Worm (Caenorhabditis elegans) whole organism, late embryonic: ENCODE results near the gene dyci-1.

Experiments used
- C08G9.2 ChIP-seq: sonication (generic microtip); optimal IDR thresholded peaks from 2 replicates; lab custom pipeline; 2016; ENCODE audit warnings: mild to moderate bottlenecking, missing genetic modification characterization, moderate library complexity, missing compliant biosample characterization
- K09A11.1 ChIP-seq: sonication (generic microtip); optimal IDR thresholded peaks from 2 replicates; lab custom pipeline; 2017; ENCODE audit warnings: antibody characterized with exemption, mild to moderate bottlenecking, missing genetic modification characterization, missing compliant biosample characterization; ENCODE audit not compliant: insufficient read depth
- T23F11.4 ChIP-seq: fragments of 200-800 bp; sonication (Bioruptor generic); optimal IDR thresholded peaks from 2 replicates; lab custom pipeline; 2018; ENCODE audit warnings: mild to moderate bottlenecking, missing genetic modification characterization, missing compliant biosample characterization
- ahr-1 ChIP-seq: sonication (generic microtip); optimal IDR thresholded peaks from 2 replicates; lab custom pipeline; 2016; ENCODE audit warnings: missing genetic modification characterization, missing compliant biosample characterization
- ama-1 ChIP-seq: fragments of 150-350 bp; optimal IDR thresholded peaks from 2 replicates; lab custom pipeline; 2014
- ceh-14 ChIP-seq: sonication (generic microtip); optimal IDR thresholded peaks from 2 replicates; lab custom pipeline; 2016; ENCODE audit warnings: missing genotype, missing genetic modification characterization, missing compliant biosample characterization
- ceh-18 ChIP-seq: sonication (generic microtip); optimal IDR thresholded peaks from 2 replicates; lab custom pipeline; 2016; ENCODE audit warnings: missing genetic modification characterization, missing compliant biosample characterization
- ceh-2 ChIP-seq: sonication (generic microtip); optimal IDR thresholded peaks from 2 replicates; lab custom pipeline; 2016; ENCODE audit warnings: missing genotype, missing genetic modification characterization, missing compliant biosample characterization
- ceh-24 ChIP-seq: sonication (generic microtip); optimal IDR thresholded peaks from 2 replicates; lab custom pipeline; 2016; ENCODE audit warnings: mild to moderate bottlenecking, missing genetic modification characterization, missing compliant biosample characterization
- ceh-9 ChIP-seq: sonication (generic microtip); optimal IDR thresholded peaks from 2 replicates; lab custom pipeline; 2016; ENCODE audit warnings: mild to moderate bottlenecking, missing genetic modification characterization, inconsistent platforms, missing compliant biosample characterization
- elt-2 ChIP-seq: sonication (generic microtip); optimal IDR thresholded peaks from 2 replicates; lab custom pipeline; 2016; ENCODE audit warnings: missing genetic modification reagents, missing genetic modification characterization, missing compliant biosample characterization
- fkh-6 ChIP-seq: sonication (generic microtip); optimal IDR thresholded peaks from 2 replicates; lab custom pipeline; 2016; ENCODE audit warnings: missing genetic modification characterization, missing compliant biosample characterization
- gmeb-2 ChIP-seq: sonication (generic microtip); optimal IDR thresholded peaks from 2 replicates; lab custom pipeline; 2016; ENCODE audit warnings: missing genetic modification characterization, inconsistent platforms, missing compliant biosample characterization
- hlh-15 ChIP-seq: sonication (generic microtip); optimal IDR thresholded peaks from 2 replicates; lab custom pipeline; 2016; ENCODE audit warnings: missing genetic modification characterization, missing compliant biosample characterization
- lim-6 ChIP-seq: sonication (generic microtip); optimal IDR thresholded peaks from 2 replicates; lab custom pipeline; 2016; ENCODE audit warnings: missing genetic modification characterization, missing compliant biosample characterization
- lin-11 ChIP-seq: fragments of 200-800 bp; sonication (Bioruptor generic); optimal IDR thresholded peaks from 2 replicates; lab custom pipeline; 2018; ENCODE audit warnings: mild to moderate bottlenecking, missing genetic modification characterization, missing compliant biosample characterization
- madf-2 ChIP-seq: sonication (generic microtip); optimal IDR thresholded peaks from 2 replicates; lab custom pipeline; 2017; ENCODE audit warnings: missing genetic modification characterization, missing compliant biosample characterization
- mec-3 ChIP-seq: sonication (generic microtip); optimal IDR thresholded peaks from 2 replicates; lab custom pipeline; 2016; ENCODE audit warnings: borderline replicate concordance, missing genetic modification characterization, missing compliant biosample characterization
- npax-4 ChIP-seq: sonication (generic microtip); optimal IDR thresholded peaks from 2 replicates; lab custom pipeline; 2016; ENCODE audit warnings: missing genetic modification characterization, missing compliant biosample characterization
- pag-3 ChIP-seq: sonication (generic microtip); optimal IDR thresholded peaks from 2 replicates; lab custom pipeline; 2016; ENCODE audit warnings: missing compliant biosample characterization, missing genetic modification characterization, borderline replicate concordance
- pat-9 ChIP-seq: fragments of 200-800 bp; sonication (Bioruptor generic); optimal IDR thresholded peaks from 2 replicates; lab custom pipeline; 2018; ENCODE audit warnings: mild to moderate bottlenecking, missing genetic modification characterization, moderate library complexity, missing compliant biosample characterization
- pax-1 ChIP-seq: fragments of 150-350 bp; optimal IDR thresholded peaks from 2 replicates; lab custom pipeline; 2014; ENCODE audit warnings: missing biosample characterization, missing genetic modification characterization
- pha-2 ChIP-seq: sonication (generic microtip); optimal IDR thresholded peaks from 2 replicates; lab custom pipeline; 2017; ENCODE audit warnings: mild to moderate bottlenecking, missing genetic modification characterization, missing compliant biosample characterization
- pha-4 ChIP-seq: fragments of 150-350 bp; optimal IDR thresholded peaks from 2 replicates; lab custom pipeline; 2018; ENCODE audit warnings: missing biosample characterization, missing genetic modification reagents, missing genetic modification characterization
- pros-1 ChIP-seq: fragments of 150-350 bp; optimal IDR thresholded peaks from 2 replicates; lab custom pipeline; 2014; ENCODE audit warnings: missing biosample characterization, missing genetic modification reagents, missing genetic modification characterization
- ref-2 ChIP-seq: sonication (generic microtip); optimal IDR thresholded peaks from 2 replicates; lab custom pipeline; 2016; ENCODE audit warnings: missing genetic modification characterization, missing compliant biosample characterization
- sdc-2 ChIP-seq: sonication (generic microtip); optimal IDR thresholded peaks from 2 replicates; lab custom pipeline; 2016; ENCODE audit warnings: missing genotype, missing genetic modification characterization, missing compliant biosample characterization
- sox-4 ChIP-seq: sonication (generic microtip); optimal IDR thresholded peaks from 2 replicates; lab custom pipeline; 2017; ENCODE audit warnings: mild to moderate bottlenecking, missing genetic modification characterization, inconsistent platforms, missing compliant biosample characterization
- unc-3 ChIP-seq, 2 experiments: fragments of 200-800 bp in 1 of 2; sonication (Bioruptor generic) in 1 of 2; sonication (generic microtip) in 1 of 2; conservative IDR thresholded peaks in 1 of 2; optimal IDR thresholded peaks in 1 of 2; 2 replicates each; pipeline versions ENCODE4 v1.3.6 to Lab custom; 2016 to 2022; ENCODE audit warnings: missing compliant biosample characterization in 2 of 2, missing genetic modification characterization in 2 of 2, missing genetic modification reagents in 1 of 2
- unc-42 ChIP-seq: sonication (generic microtip); optimal IDR thresholded peaks from 2 replicates; lab custom pipeline; 2016; ENCODE audit warnings: missing genotype, missing genetic modification characterization, missing compliant biosample characterization
- unc-55 ChIP-seq: sonication (generic microtip); optimal IDR thresholded peaks from 2 replicates; lab custom pipeline; 2017; ENCODE audit warnings: missing biosample characterization, missing genetic modification reagents, missing genetic modification characterization
- zip-5 ChIP-seq: sonication (generic microtip); optimal IDR thresholded peaks from 2 replicates; lab custom pipeline; 2016; ENCODE audit warnings: missing genetic modification characterization, missing compliant biosample characterization
- ztf-16 ChIP-seq: sonication (generic microtip); optimal IDR thresholded peaks from 2 replicates; lab custom pipeline; 2017; ENCODE audit warnings: missing genetic modification characterization, missing compliant biosample characterization

dyci-1 gene

ce11 chrIV:6822406-6822805 lies 37.3 kb upstream of the dyci-1 start, which contains the start of gene C17H12.6:
Gene C17H12.6, minus strand, starts transcription at chrIV:6822506.
- no peak for TF ChIP-seq ref-2
- TF ChIP-seq fkh-6 (tag; lab: Kevin White, UChicago), result no peak
- TF ChIP-seq ceh-18 (tag; lab: Kevin White, UChicago), result no peak
- no peak for TF ChIP-seq sdc-2 (tag; lab: Kevin White, UChicago)
- no peak for TF ChIP-seq pag-3 (tag; lab: Kevin White, UChicago)
- TF ChIP-seq pat-9 (tag; lab: Kevin White, UChicago), result no peak
- no peak for TF ChIP-seq T23F11.4 (GFP tag; lab: Kevin White, UChicago)
- no peak for TF ChIP-seq unc-55 (GFP tag; lab: Kevin White, UChicago)
- no peak for TF ChIP-seq ceh-2 (tag; lab: Kevin White, UChicago)
- TF ChIP-seq C08G9.2, result no peak
- no peak for TF ChIP-seq gmeb-2
- TF ChIP-seq zip-5, result no peak
- no peak for TF ChIP-seq ahr-1

DNA sequence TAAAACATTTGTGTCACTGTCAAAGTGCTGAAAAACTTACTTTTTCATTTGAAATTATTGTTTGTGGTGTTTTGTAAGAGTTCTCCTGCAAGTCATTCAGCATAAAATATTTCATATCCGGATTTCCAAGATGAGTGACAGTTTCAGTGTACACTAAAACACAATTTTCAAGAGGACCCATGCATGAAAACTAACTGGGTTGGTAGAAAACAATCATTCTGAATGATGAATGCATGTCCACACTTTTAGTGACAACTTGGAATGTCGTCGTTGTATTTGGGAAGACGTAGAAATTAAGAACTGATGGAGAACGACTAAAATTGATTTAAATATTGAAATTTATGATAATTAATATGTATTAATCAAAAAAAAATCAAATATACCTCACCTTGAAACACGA lies 36.6 kb upstream of the dyci-1 start:
- TF ChIP-seq madf-2 (tag; lab: Kevin White, UChicago), result no peak
- TF ChIP-seq K09A11.1 (tag; lab: Kevin White, UChicago), result no peak
- TF ChIP-seq mec-3, result no peak
- no peak for TF ChIP-seq pros-1 (tag; lab: Kevin White, UChicago)
- TF ChIP-seq lin-11, result no peak

DNA sequence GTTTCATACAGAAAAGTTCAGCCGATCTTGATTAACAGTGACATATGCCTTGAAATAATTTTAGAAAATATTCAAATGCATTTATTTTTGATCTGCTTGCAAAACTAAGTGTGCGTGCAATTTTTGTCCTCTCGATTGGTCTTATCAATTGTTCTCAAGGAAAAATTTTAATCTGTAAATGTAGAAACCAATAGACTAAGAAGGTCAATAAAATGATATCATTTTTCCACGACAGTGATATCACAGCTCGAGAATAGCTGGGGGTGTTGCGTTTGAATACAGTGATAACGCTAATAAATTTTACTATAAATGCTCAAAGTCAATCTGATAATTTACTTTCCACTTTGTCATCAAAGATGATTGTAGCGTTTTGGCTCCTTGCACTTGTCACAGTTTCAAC lies 33.3 kb upstream of the dyci-1 start, which contains the start of gene C17H12.8:
C17H12.8 (plus strand) TSS at position 335 of the 400 bp plus-strand sequence.
- TF ChIP-seq elt-2 (peak; percentile 76), pros-1 (tag; lab: Kevin White, UChicago) (no peak), gmeb-2 (no peak), pha-4 (tag; lab: Kevin White, UChicago) (no peak)
- TF ChIP-seq, all 69 proteins: peak for 1

DNA sequence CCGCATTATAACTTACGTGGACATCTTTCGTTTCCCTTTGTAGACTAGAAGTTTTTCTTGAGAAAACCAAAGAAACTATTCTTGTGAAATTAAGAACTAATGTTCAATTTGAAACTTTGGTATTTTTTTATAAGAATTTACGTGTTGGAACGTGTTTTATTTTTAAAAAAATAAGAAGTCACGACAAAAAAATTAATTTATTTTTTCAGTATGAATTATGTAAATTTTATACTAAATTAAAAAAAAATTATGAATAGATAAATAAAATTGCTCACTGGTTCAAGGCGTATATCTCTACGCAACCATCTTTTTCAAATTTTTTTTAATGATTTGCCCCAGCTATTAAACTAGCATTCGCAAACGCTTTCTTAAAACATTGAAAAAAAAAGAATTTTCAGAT lies 32.5 kb upstream of the dyci-1 start, which contains the start of gene C17H12.5:
C17H12.5 (minus strand) TSS at position 101 of the 400 bp plus-strand sequence.
- TF ChIP-seq ceh-24 (tag; lab: Kevin White, UChicago) (no peak), unc-3 (GFP tag; conservative IDR thresholded peaks at IDR 0.05; lab: Robert Waterston, UW) (no peak), unc-3 (tag; optimal IDR thresholded peaks at IDR 0.05; lab: Kevin White, UChicago) (no peak), K09A11.1 (tag; lab: Kevin White, UChicago) (no peak), lin-11 (no peak), pax-1 (tag; lab: Kevin White, UChicago) (no peak), pag-3 (tag; lab: Kevin White, UChicago) (no peak), npax-4 (no peak), hlh-15 (tag; lab: Kevin White, UChicago) (no peak), ceh-14 (tag; lab: Kevin White, UChicago) (no peak), gmeb-2 (no peak), ztf-16 (tag; lab: Kevin White, UChicago) (no peak), sox-4 (tag; lab: Kevin White, UChicago) (no peak), unc-42 (tag; lab: Kevin White, UChicago) (no peak), ceh-2 (tag; lab: Kevin White, UChicago) (no peak), T23F11.4 (GFP tag; lab: Kevin White, UChicago) (no peak), pha-4 (tag; lab: Kevin White, UChicago) (no peak), pha-2 (no peak)

ce11 chrIV:6811808-6812207 lies 26.7 kb upstream of the dyci-1 start, which contains the start of gene ceh-48:
Gene ceh-48, plus strand, starts transcription at chrIV:6812108.
- TF ChIP-seq madf-2 (tag; lab: Kevin White, UChicago) (no peak), pat-9 (tag; lab: Kevin White, UChicago) (no peak), unc-3 (GFP tag; conservative IDR thresholded peaks at IDR 0.05; lab: Robert Waterston, UW) (no peak), unc-3 (tag; optimal IDR thresholded peaks at IDR 0.05; lab: Kevin White, UChicago) (no peak), ceh-9 (tag; lab: Kevin White, UChicago) (no peak), ama-1 (no peak), lim-6 (tag; lab: Kevin White, UChicago) (no peak), unc-55 (GFP tag; lab: Kevin White, UChicago) (no peak), sox-4 (tag; lab: Kevin White, UChicago) (no peak)
